Worm (Caenorhabditis elegans): Measurements from ENCODE around the gene F15G9.6.

DNA sequence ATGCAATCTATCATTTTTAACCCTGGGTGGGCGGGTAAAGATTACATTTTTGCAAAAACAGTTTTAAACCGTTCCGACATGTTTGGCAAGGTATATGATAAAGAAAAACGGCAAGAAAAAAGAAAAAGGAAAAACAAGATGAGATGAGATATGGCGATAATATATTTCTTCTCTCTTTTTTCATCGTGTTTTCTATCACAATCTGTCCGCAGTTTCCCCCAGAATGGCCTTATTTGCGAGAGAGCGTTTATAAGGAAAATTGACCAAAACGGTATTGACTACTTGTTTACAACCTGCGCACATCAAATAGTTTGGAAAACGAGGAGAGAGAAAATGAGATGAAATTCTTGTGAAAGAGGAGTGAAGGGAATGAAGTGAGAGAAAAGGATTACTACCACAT lies 42.2 kb upstream of the F15G9.6 start:
- TF ChIP-seq ces-1 (GFP tag; optimal IDR thresholded peaks at IDR 0.05) (peak; percentile 38), nhr-12 (tag; optimal IDR thresholded peaks at IDR 0.05) (no peak), snpc-4 (tag; optimal IDR thresholded peaks at IDR 0.05) (no peak), hlh-1 (tag; optimal IDR thresholded peaks at IDR 0.05) (no peak)
